Worm (Caenorhabditis elegans) whole organism, L1 larva: ENCODE measurements around the gene tmed-13.

Experiments
- C16A3.4 ChIP-seq: fragments of 150-350 bp; optimal IDR thresholded peaks from 2 replicates; lab custom pipeline; 2014; ENCODE audit warnings: missing biosample characterization, missing genetic modification characterization
- alr-1 ChIP-seq: fragments of 200-800 bp; sonication (Bioruptor generic); optimal IDR thresholded peaks from 2 replicates; lab custom pipeline; 2018; ENCODE audit warnings: borderline replicate concordance, mild to moderate bottlenecking, missing genetic modification characterization, missing compliant biosample characterization
- ama-1 ChIP-seq: fragments of 150-350 bp; optimal IDR thresholded peaks from 2 replicates; lab custom pipeline; 2014
- blmp-1 ChIP-seq: fragments of 150-350 bp; optimal IDR thresholded peaks from 2 replicates; lab custom pipeline; 2014; ENCODE audit warnings: missing biosample characterization, missing genetic modification characterization
- ceh-63 ChIP-seq: fragments of 200-800 bp; sonication (Bioruptor generic); optimal IDR thresholded peaks from 2 replicates; lab custom pipeline; 2018; ENCODE audit warnings: mild to moderate bottlenecking, missing genetic modification characterization, missing compliant biosample characterization
- ceh-8 ChIP-seq: fragments of 200-800 bp; sonication (Bioruptor generic); optimal IDR thresholded peaks from 2 replicates; lab custom pipeline; 2018; ENCODE audit warnings: mild to moderate bottlenecking, missing genetic modification characterization, moderate library complexity, missing compliant biosample characterization
- ceh-82 ChIP-seq, 3 experiments: fragments of 150-350 bp in 1 of 3; sonication (generic microtip) in 2 of 3; optimal IDR thresholded peaks; 2 replicates each; lab custom pipeline; 2014 to 2017; ENCODE audit warnings: missing biosample characterization in 3 of 3, missing genetic modification characterization in 3 of 3
- ceh-90 ChIP-seq: sonication (generic microtip); optimal IDR thresholded peaks from 2 replicates; lab custom pipeline; 2016; ENCODE audit warnings: missing genetic modification characterization, missing compliant biosample characterization
- dpl-1 ChIP-seq, 3 experiments: fragments of 150-350 bp in 2 of 3; sonication (generic microtip) in 1 of 3; optimal IDR thresholded peaks; 2 replicates each; lab custom pipeline; 2014 to 2017; ENCODE audit warnings: missing biosample characterization in 3 of 3, missing genetic modification characterization in 3 of 3, missing genetic modification reagents in 3 of 3
- efl-1 ChIP-seq, 4 experiments: fragments of 150-350 bp; optimal IDR thresholded peaks in 3 of 4; peaks in 1 of 4; 1 replicate in 1 of 4; 2 replicates in 3 of 4; lab custom pipeline; 2014; ENCODE audit warnings: missing biosample characterization in 2 of 4, missing genetic modification characterization in 2 of 4, missing genetic modification reagents in 2 of 4
- efl-3 ChIP-seq: fragments of 200-800 bp; sonication (Bioruptor generic); optimal IDR thresholded peaks from 2 replicates; lab custom pipeline; 2018; ENCODE audit warnings: mild to moderate bottlenecking, missing genetic modification characterization, missing compliant biosample characterization
- egl-13 ChIP-seq: sonication (generic microtip); optimal IDR thresholded peaks from 2 replicates; lab custom pipeline; 2016; ENCODE audit warnings: missing genotype, missing genetic modification reagents, missing genetic modification characterization, missing compliant biosample characterization
- elt-2 ChIP-seq: sonication (generic microtip); optimal IDR thresholded peaks from 2 replicates; lab custom pipeline; 2016; ENCODE audit warnings: missing genetic modification characterization, mild to moderate bottlenecking, inconsistent platforms, missing compliant biosample characterization, missing genetic modification reagents
- ets-5 ChIP-seq: fragments of 200-800 bp; sonication (Bioruptor generic); IDR thresholded peaks from 2 replicates; pipeline ENCODE4 v1.3.6; 2022; ENCODE audit warnings: missing genetic modification characterization, missing compliant biosample characterization
- fkh-10 ChIP-seq: sonication (generic microtip); optimal IDR thresholded peaks from 2 replicates; lab custom pipeline; 2017; ENCODE audit warnings: missing biosample characterization, missing genetic modification reagents, missing genetic modification characterization
- fkh-8 ChIP-seq: sonication (generic microtip); optimal IDR thresholded peaks from 2 replicates; lab custom pipeline; 2016; ENCODE audit warnings: mild to moderate bottlenecking, missing genetic modification characterization, missing compliant biosample characterization
- fos-1 ChIP-seq: fragments of 150-350 bp; optimal IDR thresholded peaks from 2 replicates; lab custom pipeline; 2014; ENCODE audit warnings: missing biosample characterization, missing genetic modification characterization
- hlh-17 ChIP-seq: fragments of 200-800 bp; sonication (Bioruptor generic); optimal IDR thresholded peaks from 2 replicates; lab custom pipeline; 2018; ENCODE audit warnings: missing genetic modification characterization, mild to moderate bottlenecking, missing compliant biosample characterization, moderate library complexity, borderline replicate concordance
- hlh-4 ChIP-seq: sonication (generic microtip); optimal IDR thresholded peaks from 2 replicates; lab custom pipeline; 2016; ENCODE audit warnings: mild to moderate bottlenecking, missing genetic modification characterization, missing compliant biosample characterization
- irx-1 ChIP-seq: sonication (generic microtip); optimal IDR thresholded peaks from 2 replicates; lab custom pipeline; 2016; ENCODE audit warnings: missing genetic modification characterization, missing compliant biosample characterization
- isw-1 ChIP-seq: fragments of 200-800 bp; sonication (Bioruptor generic); IDR thresholded peaks from 2 replicates; pipeline ENCODE4 v1.3.6; 2022; ENCODE audit warnings: missing genetic modification characterization, missing compliant biosample characterization
- lin-15B ChIP-seq: fragments of 150-350 bp; sonication (generic microtip); optimal IDR thresholded peaks from 3 replicates; lab custom pipeline; 2014; ENCODE audit warnings: missing biosample characterization, missing genetic modification characterization
- lin-35 ChIP-seq, 2 experiments: fragments of 150-350 bp; optimal IDR thresholded peaks; 2 replicates each; lab custom pipeline; 2014; ENCODE audit warnings: missing biosample characterization in 2 of 2, missing genetic modification characterization in 2 of 2, missing genetic modification reagents in 2 of 2
- lin-39 ChIP-seq: fragments of 150-350 bp; optimal IDR thresholded peaks from 2 replicates; lab custom pipeline; 2014; ENCODE audit warnings: missing biosample characterization, missing genetic modification reagents, missing genetic modification characterization
- lir-3 ChIP-seq: sonication (generic microtip); optimal IDR thresholded peaks from 2 replicates; lab custom pipeline; 2016; ENCODE audit warnings: mild to moderate bottlenecking, missing genetic modification characterization, moderate library complexity, missing compliant biosample characterization; ENCODE audit not compliant: poor library complexity
- lsy-2 ChIP-seq, 2 experiments: fragments of 150-350 bp; optimal IDR thresholded peaks; 2 replicates each; lab custom pipeline; 2014; ENCODE audit warnings: missing biosample characterization in 2 of 2, missing genetic modification characterization in 2 of 2
- mdl-1 ChIP-seq, 2 experiments: fragments of 150-350 bp; optimal IDR thresholded peaks; 2 replicates each; lab custom pipeline; 2014 to 2017; ENCODE audit warnings: missing biosample characterization in 2 of 2, missing genetic modification characterization in 2 of 2, inconsistent platforms in 1 of 2
- mef-2 ChIP-seq: fragments of 150-350 bp; optimal IDR thresholded peaks from 2 replicates; lab custom pipeline; 2014; ENCODE audit warnings: missing biosample characterization, missing genetic modification characterization
- nhr-11 ChIP-seq: fragments of 150-350 bp; optimal IDR thresholded peaks from 2 replicates; lab custom pipeline; 2014; ENCODE audit warnings: missing biosample characterization, missing genetic modification characterization
- nhr-19 ChIP-seq: fragments of 200-800 bp; sonication (Bioruptor generic); conservative IDR thresholded peaks from 2 replicates; pipeline ENCODE4 v1.3.6; 2022; ENCODE audit warnings: missing genetic modification characterization, missing compliant biosample characterization
- nhr-47 ChIP-seq: sonication (generic microtip); optimal IDR thresholded peaks from 2 replicates; lab custom pipeline; 2016; ENCODE audit warnings: mild to moderate bottlenecking, missing genetic modification characterization, moderate library complexity, missing compliant biosample characterization
- nhr-71 ChIP-seq: sonication (generic microtip); optimal IDR thresholded peaks from 2 replicates; lab custom pipeline; 2016; ENCODE audit warnings: mild to moderate bottlenecking, missing genetic modification characterization, moderate library complexity, missing compliant biosample characterization
- nhr-76 ChIP-seq: sonication (generic microtip); optimal IDR thresholded peaks from 2 replicates; lab custom pipeline; 2017; ENCODE audit warnings: missing biosample characterization, missing genetic modification characterization
- nhr-77 ChIP-seq: fragments of 150-350 bp; optimal IDR thresholded peaks from 2 replicates; lab custom pipeline; 2014; ENCODE audit warnings: missing biosample characterization, missing genetic modification characterization
- nhr-84 ChIP-seq: sonication (generic microtip); optimal IDR thresholded peaks from 2 replicates; lab custom pipeline; 2017; ENCODE audit warnings: missing biosample characterization, missing genetic modification characterization
- nhr-85 ChIP-seq: sonication (generic microtip); peaks from one replicate; lab custom pipeline; 2016; ENCODE audit warnings: missing genetic modification characterization, inconsistent platforms, missing compliant biosample characterization
- nhr-90 ChIP-seq: sonication (generic microtip); optimal IDR thresholded peaks from 2 replicates; lab custom pipeline; 2016; ENCODE audit warnings: mild to moderate bottlenecking, missing genetic modification characterization, missing compliant biosample characterization; ENCODE audit not compliant: poor library complexity
- pax-3 ChIP-seq: fragments of 200-800 bp; sonication (Bioruptor generic); optimal IDR thresholded peaks from 2 replicates; lab custom pipeline; 2018; ENCODE audit warnings: mild to moderate bottlenecking, missing genetic modification characterization, moderate library complexity, missing compliant biosample characterization
- rnt-1 ChIP-seq: sonication (generic microtip); optimal IDR thresholded peaks from 2 replicates; lab custom pipeline; 2016; ENCODE audit warnings: mild to moderate bottlenecking, missing genetic modification characterization, moderate library complexity, missing compliant biosample characterization
- skn-1 ChIP-seq: fragments of 150-350 bp; optimal IDR thresholded peaks from 2 replicates; lab custom pipeline; 2014; ENCODE audit warnings: missing biosample characterization, missing genetic modification characterization
- snpc-4 ChIP-seq: fragments of 150-350 bp; optimal IDR thresholded peaks from 2 replicates; lab custom pipeline; 2014; ENCODE audit warnings: missing biosample characterization, missing genetic modification characterization
- sox-4 ChIP-seq: sonication (generic microtip); optimal IDR thresholded peaks from 2 replicates; lab custom pipeline; 2016; ENCODE audit warnings: missing genetic modification characterization, missing compliant biosample characterization
- sptf-1 ChIP-seq: fragments of 150-350 bp; optimal IDR thresholded peaks from 2 replicates; lab custom pipeline; 2014; ENCODE audit warnings: missing biosample characterization, missing genetic modification characterization
- tbx-2 ChIP-seq: sonication (generic microtip); optimal IDR thresholded peaks from 2 replicates; lab custom pipeline; 2016; ENCODE audit warnings: missing genetic modification characterization, missing compliant biosample characterization
- tlp-1 ChIP-seq: fragments of 150-350 bp; optimal IDR thresholded peaks from 2 replicates; lab custom pipeline; 2014; ENCODE audit warnings: missing biosample characterization, missing genetic modification characterization
- unc-130 ChIP-seq: fragments of 150-350 bp; optimal IDR thresholded peaks from 2 replicates; lab custom pipeline; 2017; ENCODE audit warnings: missing biosample characterization, missing genetic modification characterization, inconsistent platforms
- unc-30 ChIP-seq: sonication (generic microtip); optimal IDR thresholded peaks from 2 replicates; lab custom pipeline; 2017; ENCODE audit warnings: missing biosample characterization, missing genetic modification characterization
- unc-62 ChIP-seq: fragments of 150-350 bp; optimal IDR thresholded peaks from 2 replicates; lab custom pipeline; 2014; ENCODE audit warnings: missing biosample characterization, missing genetic modification reagents, missing genetic modification characterization
- vab-15 ChIP-seq: sonication (generic microtip); optimal IDR thresholded peaks from 2 replicates; lab custom pipeline; 2017; ENCODE audit warnings: missing genotype, mild to moderate bottlenecking, missing genetic modification characterization, missing compliant biosample characterization
- xbp-1 ChIP-seq: sonication (generic microtip); optimal IDR thresholded peaks from 2 replicates; lab custom pipeline; 2016; ENCODE audit warnings: missing genetic modification characterization, missing compliant biosample characterization
- zag-1 ChIP-seq: fragments of 150-350 bp; optimal IDR thresholded peaks from 2 replicates; lab custom pipeline; 2014; ENCODE audit warnings: missing biosample characterization, missing genetic modification characterization
- zip-4 ChIP-seq: fragments of 200-800 bp; sonication (Bioruptor generic); optimal IDR thresholded peaks from 2 replicates; lab custom pipeline; 2018; ENCODE audit warnings: mild to moderate bottlenecking, missing genetic modification characterization, moderate library complexity, missing compliant biosample characterization
- ztf-4 ChIP-seq: fragments of 150-350 bp; optimal IDR thresholded peaks from 2 replicates; lab custom pipeline; 2014; ENCODE audit warnings: missing biosample characterization, missing genetic modification characterization

The tmed-13 gene

ce11 chrIV:6480978-6481377, 9.8 kb upstream of the tmed-13 start:
- TF ChIP-seq lin-15B (tag; lab: Kevin White, UChicago) (no peak), lin-39 (tag; lab: Kevin White, UChicago) (no peak), vab-15 (tag; lab: Kevin White, UChicago) (no peak), unc-62 (GFP tag; lab: Kevin White, UChicago) (no peak), mdl-1 (tag; optimal IDR thresholded peaks at IDR 0.05; lab: Kevin White, UChicago) (peak in 1 of 2 experiments; percentile 20), lin-35 (GFP tag; optimal IDR thresholded peaks at IDR 0.05; lab: Kevin White, UChicago) (peak; percentile 23 to 69), tlp-1 (tag; lab: Kevin White, UChicago) (no peak), mef-2 (tag; lab: Kevin White, UChicago) (no peak), pax-3 (no peak), nhr-47 (no peak), sox-4 (tag; lab: Kevin White, UChicago) (no peak), efl-3 (GFP tag; lab: Kevin White, UChicago) (no peak), nhr-11 (tag; lab: Kevin White, UChicago) (no peak), nhr-84 (tag; lab: Kevin White, UChicago) (no peak), blmp-1 (tag; lab: Kevin White, UChicago) (no peak), rnt-1 (peak; percentile 44), hlh-4 (tag; lab: Kevin White, UChicago) (no peak), ets-5 (GFP tag; lab: Robert Waterston, UW) (no peak), nhr-77 (tag; lab: Kevin White, UChicago) (peak; percentile 43), nhr-85 (peak; percentile 57), unc-130 (tag; lab: Kevin White, UChicago) (no peak), alr-1 (tag; lab: Kevin White, UChicago) (no peak), C16A3.4 (tag; lab: Kevin White, UChicago) (peak; percentile 37), unc-30 (tag; lab: Kevin White, UChicago) (no peak), ceh-63 (no peak), ceh-82 (tag; optimal IDR thresholded peaks at IDR 0.05; lab: Kevin White, UChicago) (peak in 1 of 3 experiments; percentile 25), irx-1 (tag; lab: Kevin White, UChicago) (no peak), fkh-8 (no peak), skn-1 (no peak), egl-13 (no peak), nhr-76 (no peak), elt-2 (tag; lab: Kevin White, UChicago) (peak; percentile 19), ceh-90 (tag; lab: Kevin White, UChicago) (no peak), xbp-1 (no peak), lir-3 (tag; lab: Kevin White, UChicago) (no peak), ama-1 (lab: Kevin White, UChicago) (no peak), nhr-19 (GFP tag; lab: Robert Waterston, UW) (peak; percentile 40), hlh-17 (no peak), snpc-4 (tag; lab: Kevin White, UChicago) (no peak), dpl-1 (GFP tag; optimal IDR thresholded peaks at IDR 0.05; lab: Kevin White, UChicago) (peak in 2 of 3 experiments; percentile 4 to 29), sptf-1 (tag; lab: Kevin White, UChicago) (no peak), nhr-90 (peak; percentile 49), lsy-2 (tag; optimal IDR thresholded peaks at IDR 0.05; lab: Kevin White, UChicago) (no peak), ztf-4 (tag; lab: Kevin White, UChicago) (no peak), nhr-71 (tag; lab: Kevin White, UChicago) (no peak), efl-1 (optimal IDR thresholded peaks at IDR 0.05; lab: Kevin White, UChicago) (peak in 1 of 2 experiments; percentile 21), efl-1 (GFP tag; optimal IDR thresholded peaks at IDR 0.05 in 1 of 2; lab: Kevin White, UChicago) (peak in 1 of 2 experiments; percentile 89), tbx-2 (tag; lab: Kevin White, UChicago) (no peak), fos-1 (tag; lab: Kevin White, UChicago) (no peak), fkh-10 (GFP tag; lab: Kevin White, UChicago) (no peak), isw-1 (GFP tag; lab: Robert Waterston, UW) (no peak), ceh-8 (GFP tag; lab: Kevin White, UChicago) (no peak), zag-1 (tag; lab: Kevin White, UChicago) (no peak), zip-4 (GFP tag; lab: Kevin White, UChicago) (no peak)
